Fruit fly (Drosophila melanogaster) whole organism, adult: ENCODE data around the gene Sap47.

Experiments
- CG14711 ChIP-seq: fragments of 200-800 bp; sonication (Bioruptor generic); optimal IDR thresholded peaks from 2 replicates; lab custom pipeline; 2018; ENCODE audit warnings: missing biosample characterization, mild to moderate bottlenecking, missing genetic modification characterization, moderate library complexity
- CG1620 ChIP-seq: fragments of 200-800 bp; sonication (Bioruptor generic); optimal IDR thresholded peaks from 2 replicates; lab custom pipeline; 2016; ENCODE audit warnings: missing biosample characterization, missing genetic modification characterization
- CG33017 ChIP-seq: fragments of 200-800 bp; sonication (Bioruptor generic); optimal IDR thresholded peaks from 2 replicates; lab custom pipeline; 2018; ENCODE audit warnings: missing biosample characterization, mild to moderate bottlenecking, missing genetic modification characterization, moderate library complexity
- CG5204 ChIP-seq: fragments of 200-800 bp; sonication (Bioruptor generic); optimal IDR thresholded peaks from 2 replicates; lab custom pipeline; 2016; ENCODE audit warnings: missing biosample characterization, missing genetic modification characterization
- CG7045 ChIP-seq: fragments of 200-800 bp; sonication (Bioruptor generic); optimal IDR thresholded peaks from 2 replicates; lab custom pipeline; 2017; ENCODE audit warnings: missing biosample characterization, mild to moderate bottlenecking, missing genetic modification characterization
- Crg-1 ChIP-seq: fragments of 200-800 bp; sonication (Bioruptor generic); optimal IDR thresholded peaks from 2 replicates; lab custom pipeline; 2016; ENCODE audit warnings: missing biosample characterization, missing genetic modification characterization
- Hr96 ChIP-seq: fragments of 200-800 bp; sonication (Bioruptor generic); optimal IDR thresholded peaks from 2 replicates; lab custom pipeline; 2016; ENCODE audit warnings: missing biosample characterization, missing genetic modification characterization
- bab1 ChIP-seq: fragments of 200-800 bp; sonication (Bioruptor generic); optimal IDR thresholded peaks from 3 replicates; lab custom pipeline; 2019; ENCODE audit warnings: missing biosample characterization, mild to moderate bottlenecking, missing genetic modification characterization, moderate library complexity
- cnc ChIP-seq, 2 experiments: fragments of >200 bp; optimal IDR thresholded peaks; 2 replicates each; lab custom pipeline; 2017
- kay ChIP-seq: fragments of 200-800 bp; sonication (Bioruptor generic); peaks from one replicate; lab custom pipeline; 2016; ENCODE audit warnings: missing biosample characterization, missing genetic modification characterization, borderline replicate concordance
- tj ChIP-seq: fragments of 200-800 bp; sonication (Bioruptor generic); optimal IDR thresholded peaks from 3 replicates; lab custom pipeline; 2017; ENCODE audit warnings: missing biosample characterization, mild to moderate bottlenecking, missing genetic modification characterization, moderate library complexity

- TF ChIP-seq bab1 (GFP tag; lab: Kevin White, UChicago), result no peak
- no peak for TF ChIP-seq kay (GFP tag; lab: Kevin White, UChicago)
- TF ChIP-seq CG5204 (GFP tag; lab: Kevin White, UChicago), result no peak
- TF ChIP-seq Hr96 (GFP tag; lab: Kevin White, UChicago), result no peak
- no peak for TF ChIP-seq CG33017
- TF ChIP-seq CG1620 (GFP tag; lab: Kevin White, UChicago), result no peak
- no peak for TF ChIP-seq tj (GFP tag; lab: Kevin White, UChicago)
- TF ChIP-seq CG7045, result no peak
- TF ChIP-seq CG14711 (tag; lab: Kevin White, UChicago), result no peak
- no peak for TF ChIP-seq cnc (optimal IDR thresholded peaks at IDR 0.05; lab: Kevin White, UChicago)
- no peak for TF ChIP-seq Crg-1 (GFP tag; lab: Kevin White, UChicago)
Observed at dm6 chr3R:15950843-15951242, 15.9 kb downstream of the Sap47 start, which contains the start of the genes CG31088 and CG46383.
